Worm (Caenorhabditis elegans) whole organism, L2 larva: Measurements from ENCODE around the gene C39D10.2.

Experiments
- C34F6.9 ChIP-seq: fragments of 150-350 bp; optimal IDR thresholded peaks from 2 replicates; lab custom pipeline; 2014; ENCODE audit warnings: missing biosample characterization, missing genetic modification characterization
- F13H6.1 ChIP-seq: sonication (generic microtip); optimal IDR thresholded peaks from 2 replicates; lab custom pipeline; 2016; ENCODE audit warnings: missing genetic modification characterization, missing compliant biosample characterization
- R02D3.7 ChIP-seq: fragments of 150-350 bp; optimal IDR thresholded peaks from 2 replicates; lab custom pipeline; 2014; ENCODE audit warnings: missing biosample characterization, missing genetic modification characterization
- Y55F3AM.14 ChIP-seq: fragments of 200-800 bp; sonication (Bioruptor generic); optimal IDR thresholded peaks from 2 replicates; lab custom pipeline; 2018; ENCODE audit warnings: mild to moderate bottlenecking, missing genetic modification characterization, missing compliant biosample characterization
- ZK546.5 ChIP-seq: sonication (generic microtip); optimal IDR thresholded peaks from 2 replicates; lab custom pipeline; 2017; ENCODE audit warnings: missing biosample characterization, missing genetic modification characterization
- aly-2 ChIP-seq: fragments of 150-350 bp; optimal IDR thresholded peaks from 2 replicates; lab custom pipeline; 2014; ENCODE audit warnings: missing biosample characterization, missing genetic modification characterization
- ama-1 ChIP-seq: fragments of 150-350 bp; optimal IDR thresholded peaks from 2 replicates; lab custom pipeline; 2018; ENCODE audit warnings: inconsistent platforms
- ceh-16 ChIP-seq: fragments of 150-350 bp; optimal IDR thresholded peaks from 2 replicates; lab custom pipeline; 2014; ENCODE audit warnings: missing biosample characterization, missing genetic modification characterization
- dmd-4 ChIP-seq: sonication (generic microtip); optimal IDR thresholded peaks from 2 replicates; lab custom pipeline; 2017; ENCODE audit warnings: missing biosample characterization, missing genetic modification characterization
- egl-27 ChIP-seq: sonication (generic microtip); optimal IDR thresholded peaks from 3 replicates; lab custom pipeline; 2017; ENCODE audit warnings: missing biosample characterization, missing genetic modification reagents, missing genetic modification characterization
- elt-1 ChIP-seq: fragments of 150-350 bp; optimal IDR thresholded peaks from 2 replicates; lab custom pipeline; 2014; ENCODE audit warnings: missing biosample characterization, missing genetic modification characterization
- elt-3 ChIP-seq: sonication (generic microtip); optimal IDR thresholded peaks from 2 replicates; lab custom pipeline; 2017; ENCODE audit warnings: missing biosample characterization, missing genetic modification characterization
- fos-1 ChIP-seq: fragments of 150-350 bp; optimal IDR thresholded peaks from 2 replicates; lab custom pipeline; 2014; ENCODE audit warnings: missing biosample characterization, missing genetic modification characterization
- gmeb-1 ChIP-seq: fragments of 150-350 bp; optimal IDR thresholded peaks from 2 replicates; lab custom pipeline; 2014; ENCODE audit warnings: missing biosample characterization, missing genetic modification characterization
- lin-11 ChIP-seq: fragments of 150-350 bp; sonication (generic microtip); optimal IDR thresholded peaks from 2 replicates; lab custom pipeline; 2014; ENCODE audit warnings: missing biosample characterization, missing genetic modification characterization, inconsistent platforms, mixed read lengths
- lin-13 ChIP-seq: fragments of 150-350 bp; optimal IDR thresholded peaks from 2 replicates; lab custom pipeline; 2014; ENCODE audit warnings: missing biosample characterization, missing genetic modification reagents, missing genetic modification characterization
- mab-5 ChIP-seq: fragments of 150-350 bp; optimal IDR thresholded peaks from 2 replicates; lab custom pipeline; 2014; ENCODE audit warnings: missing biosample characterization, missing genetic modification characterization
- nhr-10 ChIP-seq: sonication (generic microtip); optimal IDR thresholded peaks from 2 replicates; lab custom pipeline; 2017; ENCODE audit warnings: missing biosample characterization, missing genetic modification characterization
- nhr-11 ChIP-seq: fragments of 150-350 bp; optimal IDR thresholded peaks from 2 replicates; lab custom pipeline; 2014; ENCODE audit warnings: missing biosample characterization, missing genetic modification characterization
- nhr-12 ChIP-seq: fragments of 150-350 bp; optimal IDR thresholded peaks from 2 replicates; lab custom pipeline; 2014; ENCODE audit warnings: missing biosample characterization, missing genetic modification characterization
- nhr-129 ChIP-seq: fragments of 150-350 bp; optimal IDR thresholded peaks from 2 replicates; lab custom pipeline; 2014; ENCODE audit warnings: missing biosample characterization, missing genetic modification characterization
- nhr-21 ChIP-seq: fragments of 150-350 bp; optimal IDR thresholded peaks from 2 replicates; lab custom pipeline; 2014; ENCODE audit warnings: missing biosample characterization, missing genetic modification characterization
- nhr-23 ChIP-seq: fragments of 150-350 bp; optimal IDR thresholded peaks from 2 replicates; lab custom pipeline; 2014; ENCODE audit warnings: missing biosample characterization, missing genetic modification reagents, missing genetic modification characterization
- nhr-25 ChIP-seq: fragments of 150-350 bp; sonication (generic microtip); optimal IDR thresholded peaks from 3 replicates; lab custom pipeline; 2014; ENCODE audit warnings: missing biosample characterization, missing genetic modification characterization
- nhr-6 ChIP-seq: fragments of 150-350 bp; optimal IDR thresholded peaks from 2 replicates; lab custom pipeline; 2014; ENCODE audit warnings: missing biosample characterization, missing genetic modification characterization
- nhr-77 ChIP-seq: fragments of 150-350 bp; optimal IDR thresholded peaks from 2 replicates; lab custom pipeline; 2014; ENCODE audit warnings: missing biosample characterization, missing genetic modification characterization
- peb-1 ChIP-seq: fragments of 150-350 bp; optimal IDR thresholded peaks from 2 replicates; lab custom pipeline; 2014; ENCODE audit warnings: missing biosample characterization, missing genetic modification characterization
- skn-1 ChIP-seq: sonication (generic microtip); optimal IDR thresholded peaks from 2 replicates; lab custom pipeline; 2017; ENCODE audit warnings: missing biosample characterization, missing genetic modification characterization
- sma-9 ChIP-seq, 2 experiments: fragments of 150-350 bp in 1 of 2; sonication (generic microtip) in 1 of 2; optimal IDR thresholded peaks; 2 replicates each; lab custom pipeline; 2014 to 2016; ENCODE audit warnings: missing genetic modification characterization in 2 of 2, mild to moderate bottlenecking in 1 of 2, missing biosample characterization in 1 of 2, missing compliant biosample characterization in 1 of 2, missing genetic modification reagents in 1 of 2, moderate library complexity in 1 of 2
- snpc-4 ChIP-seq: fragments of 150-350 bp; optimal IDR thresholded peaks from 2 replicates; lab custom pipeline; 2014; ENCODE audit warnings: missing biosample characterization, missing genetic modification characterization
- unc-39 ChIP-seq: fragments of 150-350 bp; optimal IDR thresholded peaks from 2 replicates; lab custom pipeline; 2014; ENCODE audit warnings: missing biosample characterization, missing genetic modification characterization
- unc-55 ChIP-seq: fragments of 150-350 bp; sonication (generic microtip); optimal IDR thresholded peaks from 3 replicates; lab custom pipeline; 2014; ENCODE audit warnings: missing biosample characterization, missing genetic modification reagents, missing genetic modification characterization
- zag-1 ChIP-seq: fragments of 150-350 bp; optimal IDR thresholded peaks from 2 replicates; lab custom pipeline; 2014; ENCODE audit warnings: missing biosample characterization, missing genetic modification characterization
- ztf-11 ChIP-seq: sonication (generic microtip); optimal IDR thresholded peaks from 2 replicates; lab custom pipeline; 2017; ENCODE audit warnings: missing biosample characterization, missing genetic modification characterization
- ztf-4 ChIP-seq: fragments of 150-350 bp; optimal IDR thresholded peaks from 2 replicates; lab custom pipeline; 2014; ENCODE audit warnings: missing biosample characterization, missing genetic modification characterization

C39D10.2 gene

DNA sequence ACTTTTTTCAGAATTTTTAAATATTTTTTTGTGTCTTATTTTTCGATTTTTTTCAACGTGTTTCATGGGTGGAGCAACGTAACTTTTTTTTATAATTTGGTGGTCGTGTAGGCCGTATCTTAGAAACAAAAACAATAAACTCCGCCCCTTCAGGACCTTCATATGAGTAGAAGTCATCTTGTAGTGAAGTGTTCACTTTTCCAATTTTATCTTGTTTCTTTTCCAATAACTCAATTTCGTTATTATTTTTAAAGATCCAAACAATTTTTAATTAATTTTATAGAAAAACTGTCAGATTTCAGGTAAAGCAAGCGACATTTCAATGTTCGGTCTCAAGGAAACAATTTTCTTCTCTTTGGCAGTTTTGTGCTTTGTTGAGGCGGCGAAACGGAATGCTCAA is at the start of gene C39D10.2:
C39D10.2 (plus strand) TSS at position 301 of the 400 bp plus-strand sequence.
- TF ChIP-seq gmeb-1 (tag; lab: Kevin White, UChicago) (no peak), fos-1 (tag; lab: Kevin White, UChicago) (no peak), elt-3 (tag; lab: Kevin White, UChicago) (no peak), sma-9 (GFP tag; optimal IDR thresholded peaks at IDR 0.05; lab: Kevin White, UChicago) (no peak), sma-9 (tag; optimal IDR thresholded peaks at IDR 0.05; lab: Kevin White, UChicago) (no peak), peb-1 (no peak)

DNA sequence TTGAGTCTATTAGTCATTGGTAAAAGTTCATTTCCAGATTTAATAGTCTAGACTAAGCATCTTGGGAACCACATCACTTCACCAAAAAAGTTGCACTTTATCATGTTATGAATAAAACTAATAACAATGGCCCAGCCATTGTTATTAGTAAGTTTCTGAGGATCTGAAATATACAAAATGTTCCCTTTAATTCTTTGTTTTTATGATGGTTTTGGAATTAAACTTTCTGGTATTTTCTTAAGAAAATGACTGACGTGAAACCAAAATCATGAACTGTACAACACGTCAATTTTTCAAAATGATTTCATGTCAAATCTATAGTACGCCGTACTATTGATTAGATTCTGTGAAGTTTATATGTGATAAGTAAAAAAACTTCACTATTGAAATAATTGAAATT is 49.0 kb upstream of the C39D10.2 start:
- no peak for TF ChIP-seq unc-39
- TF ChIP-seq snpc-4 (tag; lab: Kevin White, UChicago), result no peak
- TF ChIP-seq nhr-11, result no peak
- TF ChIP-seq egl-27 (tag; lab: Kevin White, UChicago), result no peak
- TF ChIP-seq nhr-23 (tag; lab: Kevin White, UChicago), result no peak
- TF ChIP-seq ztf-4 (tag; lab: Kevin White, UChicago), result no peak
- no peak for TF ChIP-seq skn-1
- no peak for TF ChIP-seq unc-55 (GFP tag; lab: Kevin White, UChicago)
- no peak for TF ChIP-seq lin-13 (GFP tag; lab: Kevin White, UChicago)
- TF ChIP-seq nhr-77 (tag; lab: Kevin White, UChicago), result no peak
- TF ChIP-seq mab-5 (tag; lab: Kevin White, UChicago), result no peak
- no peak for TF ChIP-seq nhr-12 (tag; lab: Kevin White, UChicago)
- TF ChIP-seq peb-1, result no peak
- no peak for TF ChIP-seq zag-1 (tag; lab: Kevin White, UChicago)

DNA sequence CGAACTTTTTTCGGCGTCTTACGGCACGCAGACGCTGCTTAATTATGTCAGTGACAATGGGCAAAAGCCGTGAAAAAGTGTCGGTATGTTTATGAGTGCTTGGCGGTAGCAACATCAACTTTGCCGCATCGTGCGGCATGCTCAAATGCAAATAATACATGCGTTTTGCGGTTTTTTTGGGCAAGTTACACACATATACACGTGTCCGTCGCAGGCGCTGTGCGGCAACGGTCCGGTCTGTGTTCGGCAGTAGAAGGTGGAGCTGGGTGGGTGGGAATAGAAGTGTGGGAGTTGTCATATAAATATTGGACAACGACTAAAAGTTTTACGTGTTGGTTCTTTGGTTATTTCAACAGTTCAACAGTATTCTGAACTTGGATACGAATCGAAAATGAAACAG is 46.8 kb upstream of the C39D10.2 start, which contains the start of gene idpp-11:
idpp-11 (plus strand) TSS at position 301 of the 400 bp plus-strand sequence.
- TF ChIP-seq nhr-77 (tag; lab: Kevin White, UChicago) (no peak), Y55F3AM.14 (GFP tag; lab: Kevin White, UChicago) (no peak), aly-2 (no peak), skn-1 (no peak), lin-11 (tag; lab: Kevin White, UChicago) (no peak), ZK546.5 (tag; lab: Kevin White, UChicago) (no peak), ama-1 (no peak), nhr-25 (tag; lab: Kevin White, UChicago) (no peak), nhr-21 (no peak), nhr-6 (tag; lab: Kevin White, UChicago) (no peak), fos-1 (tag; lab: Kevin White, UChicago) (no peak), elt-1 (tag; lab: Kevin White, UChicago) (no peak), unc-39 (no peak), ceh-16 (tag; lab: Kevin White, UChicago) (no peak), nhr-10 (tag; lab: Kevin White, UChicago) (no peak), egl-27 (tag; lab: Kevin White, UChicago) (no peak), dmd-4 (tag; lab: Kevin White, UChicago) (no peak), lin-13 (GFP tag; lab: Kevin White, UChicago) (no peak)

DNA sequence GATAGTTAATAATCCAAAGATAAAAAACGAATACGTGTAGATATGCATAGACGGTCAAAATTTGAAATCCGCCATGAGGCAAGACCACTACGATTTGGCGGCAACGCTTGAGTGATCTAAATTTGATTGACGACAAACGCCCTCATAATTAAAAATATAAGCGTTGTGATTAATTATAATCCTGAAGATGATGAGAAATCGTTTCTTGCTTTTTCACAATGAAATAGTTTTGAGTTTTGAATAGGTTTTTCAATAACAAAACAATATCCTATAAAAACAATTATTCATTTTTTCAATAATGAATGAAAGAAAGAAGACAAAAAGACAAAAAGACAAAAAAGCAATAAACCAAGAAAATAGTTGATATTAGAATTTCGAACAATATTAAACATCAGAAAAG is 41.6 kb upstream of the C39D10.2 start, which contains the start of gene C54D2.6:
C54D2.6 (minus strand) TSS at position 101 of the 400 bp plus-strand sequence.
- TF ChIP-seq R02D3.7 (tag; lab: Kevin White, UChicago), result no peak
- TF ChIP-seq ceh-16 (tag; lab: Kevin White, UChicago), result no peak
- TF ChIP-seq unc-39, result no peak
- TF ChIP-seq fos-1 (tag; lab: Kevin White, UChicago), result no peak
- no peak for TF ChIP-seq egl-27 (tag; lab: Kevin White, UChicago)
- no peak for TF ChIP-seq ztf-11 (tag; lab: Kevin White, UChicago)
- TF ChIP-seq nhr-21, result no peak
- no peak for TF ChIP-seq skn-1
- no peak for TF ChIP-seq F13H6.1 (tag; lab: Kevin White, UChicago)
- TF ChIP-seq, all 48 proteins: peak for 0

DNA sequence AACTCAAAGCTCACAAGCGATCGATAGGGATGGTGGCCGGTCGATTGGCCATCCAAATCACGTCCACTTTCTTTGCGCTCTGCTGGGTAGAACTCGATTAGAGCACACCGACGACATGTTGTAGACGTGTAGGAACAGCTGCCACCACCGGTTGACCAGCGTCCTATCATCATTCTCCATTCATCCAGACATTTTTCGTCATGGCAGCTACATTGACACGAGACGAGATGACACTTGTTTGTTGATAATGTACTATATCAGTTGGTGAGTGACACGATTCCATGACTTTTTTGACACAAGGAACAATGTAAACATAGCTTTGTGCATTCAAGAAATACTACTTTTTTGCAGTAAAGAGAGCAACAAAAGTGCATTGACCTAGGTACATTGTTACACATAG is 22.5 kb upstream of the C39D10.2 start:
- no peak for TF ChIP-seq ama-1
- TF ChIP-seq nhr-129 (tag; lab: Kevin White, UChicago), result peak; percentile 70
- no peak for TF ChIP-seq C34F6.9 (tag; lab: Kevin White, UChicago)
- TF ChIP-seq lin-13 (GFP tag; lab: Kevin White, UChicago), result no peak
- peak; percentile 44 for TF ChIP-seq F13H6.1 (tag; lab: Kevin White, UChicago)
- TF ChIP-seq, all 48 proteins: peak for 2
